Worm (Caenorhabditis elegans) whole organism, midembryonic: Measurements from ENCODE around the gene nhr-186.

ENCODE experiments used
- T22C8.4 ChIP-seq: fragments of 200-800 bp; sonication (Bioruptor generic); IDR thresholded peaks from 2 replicates; pipeline ENCODE4 v1.3.6; 2022; ENCODE audit warnings: missing genetic modification characterization, missing compliant biosample characterization
- flt-1 ChIP-seq: fragments of 200-800 bp; sonication (Bioruptor generic); IDR thresholded peaks from 2 replicates; pipeline ENCODE4 v1.3.6; 2022; ENCODE audit warnings: missing genetic modification characterization, missing compliant biosample characterization
- klf-2 ChIP-seq: fragments of 200-800 bp; sonication (Bioruptor generic); conservative IDR thresholded peaks from 2 replicates; pipeline ENCODE4 v1.3.6; 2022; ENCODE audit warnings: missing genetic modification reagents, missing genetic modification characterization, missing compliant biosample characterization
- med-1 ChIP-seq: sonication (generic microtip); optimal IDR thresholded peaks from 2 replicates; lab custom pipeline; 2017; ENCODE audit warnings: missing genetic modification characterization, mild to moderate bottlenecking, missing compliant biosample characterization, antibody characterized with exemption, missing genetic modification reagents; ENCODE audit not compliant: insufficient read depth
- ref-1 ChIP-seq: fragments of 200-800 bp; sonication (Bioruptor generic); conservative IDR thresholded peaks from 2 replicates; pipeline ENCODE4 v1.3.6; 2022; ENCODE audit warnings: missing genetic modification reagents, missing genetic modification characterization, missing compliant biosample characterization
- tab-1 ChIP-seq: fragments of 200-800 bp; sonication (Bioruptor generic); IDR thresholded peaks from 2 replicates; pipeline ENCODE4 v1.3.6; 2022; ENCODE audit warnings: missing genetic modification characterization, missing compliant biosample characterization
- ztf-23 ChIP-seq: fragments of 200-800 bp; sonication (Bioruptor generic); IDR thresholded peaks from 2 replicates; pipeline ENCODE4 v1.3.6; 2022; ENCODE audit warnings: missing genetic modification reagents, missing genetic modification characterization, missing compliant biosample characterization
- ztf-29 ChIP-seq: fragments of 200-800 bp; sonication (Bioruptor generic); IDR thresholded peaks from 2 replicates; pipeline ENCODE4 v1.3.6; 2022; ENCODE audit warnings: missing genetic modification reagents, missing genetic modification characterization, missing compliant biosample characterization

ce11 chrV:3902458-3903157, 47.9 kb upstream of the nhr-186 start, which contains the start of the genes str-229 and srh-190:
- TF ChIP-seq flt-1 (GFP tag; lab: Robert Waterston, UW) = no peak
- TF ChIP-seq ztf-23 = no peak
- TF ChIP-seq klf-2 (GFP tag; lab: Robert Waterston, UW) = no peak
- no peak for TF ChIP-seq ref-1 (GFP tag; lab: Robert Waterston, UW)
- TF ChIP-seq tab-1 (GFP tag; lab: Robert Waterston, UW) = no peak
- no peak for TF ChIP-seq T22C8.4
- no peak for TF ChIP-seq ztf-29 (GFP tag; lab: Robert Waterston, UW)
- TF ChIP-seq med-1 (GFP tag; lab: Kevin White, UChicago) = no peak
